Worm (Caenorhabditis elegans): ENCODE data around the gene best-16.

The best-16 gene

ce11 chrIV:7195734-7196133, at the start of gene best-16:
TSS of gene best-16 (minus strand) at chrIV:7195834.
- TF ChIP-seq flh-1 (GFP tag; optimal IDR thresholded peaks at IDR 0.05) (no peak), ceh-83 (GFP tag; optimal IDR thresholded peaks at IDR 0.05) (no peak), unc-120 (tag; optimal IDR thresholded peaks at IDR 0.05; ENCODE audit: poor library complexity, severe bottlenecking) (no peak), sptf-1 (tag; optimal IDR thresholded peaks at IDR 0.05) (no peak)

- TF ChIP-seq drap-1 (GFP tag; optimal IDR thresholded peaks at IDR 0.05) = no peak
- TF ChIP-seq ces-1 (GFP tag; optimal IDR thresholded peaks at IDR 0.05) = no peak
- no peak for TF ChIP-seq lsy-2 (tag; optimal IDR thresholded peaks at IDR 0.05)
- TF ChIP-seq hlh-1 (tag; optimal IDR thresholded peaks at IDR 0.05) = no peak
- TF ChIP-seq nhr-28 (tag; optimal IDR thresholded peaks at IDR 0.05) = no peak
- TF ChIP-seq ztf-11 (tag; optimal IDR thresholded peaks at IDR 0.05) = no peak
- TF ChIP-seq mab-5 (tag; optimal IDR thresholded peaks at IDR 0.05) = no peak
- TF ChIP-seq blmp-1 (tag; optimal IDR thresholded peaks at IDR 0.05) = no peak
- no peak for TF ChIP-seq ceh-39 (tag; optimal IDR thresholded peaks at IDR 0.05)
- no peak for TF ChIP-seq sptf-1 (tag; optimal IDR thresholded peaks at IDR 0.05)
- no peak for TF ChIP-seq snpc-4 (tag; optimal IDR thresholded peaks at IDR 0.05)
- no peak for TF ChIP-seq unc-62 (GFP tag; optimal IDR thresholded peaks at IDR 0.05)
- no peak for TF ChIP-seq flh-1 (GFP tag; optimal IDR thresholded peaks at IDR 0.05)
- TF ChIP-seq cnd-1 (tag; optimal IDR thresholded peaks at IDR 0.05) = no peak
Measured at ce11 chrIV:7243913-7244312, 48.3 kb upstream of the best-16 start, which contains the start of gene afmd-1. TSS of gene afmd-1 (plus strand) at chrIV:7244228.

- no peak for TF ChIP-seq lin-32 (GFP tag; optimal IDR thresholded peaks at IDR 0.05)
- TF ChIP-seq hlh-1 (tag; optimal IDR thresholded peaks at IDR 0.05) = peak; percentile 35
Measured at ce11 chrIV:7242220-7242789, 46.7 kb upstream of the best-16 start, which contains the start of gene gstk-2. TSS of gene gstk-2 (minus strand) at chrIV:7242270.

- TF ChIP-seq elt-1 (tag; optimal IDR thresholded peaks at IDR 0.05; ENCODE audit: borderline replicate concordance, insufficient read depth) (no peak), nhr-237 (tag; optimal IDR thresholded peaks at IDR 0.05) (no peak), ces-1 (GFP tag; optimal IDR thresholded peaks at IDR 0.05) (no peak), bed-3 (GFP tag; optimal IDR thresholded peaks at IDR 0.05) (no peak), snpc-4 (tag; optimal IDR thresholded peaks at IDR 0.05) (no peak), ceh-83 (GFP tag; optimal IDR thresholded peaks at IDR 0.05) (peak; percentile 36), unc-39 (tag; optimal IDR thresholded peaks at IDR 0.05) (no peak), nhr-2 (tag; optimal IDR thresholded peaks at IDR 0.05) (no peak)
Measured at ce11 chrIV:7240564-7240963, 44.9 kb upstream of the best-16 start.

ce11 chrIV:7237668-7238214, 42.1 kb upstream of the best-16 start, which contains the start of gene elo-3:
TSS of gene elo-3 (plus strand) at chrIV:7237718.
- TF ChIP-seq elt-3 (tag; optimal IDR thresholded peaks at IDR 0.05) (no peak), nhr-237 (tag; optimal IDR thresholded peaks at IDR 0.05) (no peak), flh-1 (GFP tag; optimal IDR thresholded peaks at IDR 0.05) (no peak), nhr-2 (tag; optimal IDR thresholded peaks at IDR 0.05) (no peak), ceh-39 (tag; optimal IDR thresholded peaks at IDR 0.05) (no peak)

- TF ChIP-seq lsy-2 (tag; optimal IDR thresholded peaks at IDR 0.05) (no peak), ham-2 (GFP tag; optimal IDR thresholded peaks at IDR 0.05) (no peak), zip-8 (tag; optimal IDR thresholded peaks at IDR 0.05) (peak; percentile 86)
Measured at ce11 chrIV:7236248-7236772, 40.7 kb upstream of the best-16 start.

ce11 chrIV:7235382-7235917, 39.8 kb upstream of the best-16 start:
- no peak for TF ChIP-seq nhr-76 (tag; optimal IDR thresholded peaks at IDR 0.05)
- TF ChIP-seq drap-1 (GFP tag; optimal IDR thresholded peaks at IDR 0.05) = peak; percentile 18
- TF ChIP-seq ceh-83 (GFP tag; optimal IDR thresholded peaks at IDR 0.05) = no peak
- TF ChIP-seq cnd-1 (tag; optimal IDR thresholded peaks at IDR 0.05) = peak; percentile 57
- TF ChIP-seq snpc-4 (tag; optimal IDR thresholded peaks at IDR 0.05) = no peak
- TF ChIP-seq nhr-28 (tag; optimal IDR thresholded peaks at IDR 0.05) = no peak
- peak; percentile 5 for TF ChIP-seq ztf-11 (tag; optimal IDR thresholded peaks at IDR 0.05)
- peak; percentile 6 for TF ChIP-seq mep-1 (tag; optimal IDR thresholded peaks at IDR 0.05)
- no peak for TF ChIP-seq sem-2 (GFP tag; optimal IDR thresholded peaks at IDR 0.05)
- no peak for TF ChIP-seq bed-3 (GFP tag; optimal IDR thresholded peaks at IDR 0.05)
- TF ChIP-seq nhr-237 (tag; optimal IDR thresholded peaks at IDR 0.05) = peak; percentile 50
- TF ChIP-seq ceh-43 (GFP tag; optimal IDR thresholded peaks at IDR 0.05) = no peak
- TF ChIP-seq lin-32 (GFP tag; optimal IDR thresholded peaks at IDR 0.05) = peak; percentile 7
- TF ChIP-seq sptf-1 (tag; optimal IDR thresholded peaks at IDR 0.05) = no peak
- TF ChIP-seq unc-62 (GFP tag; optimal IDR thresholded peaks at IDR 0.05) = peak; percentile 64
- TF ChIP-seq pha-4 (tag; optimal IDR thresholded peaks at IDR 0.05) = no peak
- TF ChIP-seq blmp-1 (tag; optimal IDR thresholded peaks at IDR 0.05) = no peak
- TF ChIP-seq elt-1 (tag; optimal IDR thresholded peaks at IDR 0.05; ENCODE audit: borderline replicate concordance, insufficient read depth) = peak; percentile 7
- peak; percentile 40 for TF ChIP-seq mls-2 (tag; optimal IDR thresholded peaks at IDR 0.05)
- TF ChIP-seq ham-2 (GFP tag; optimal IDR thresholded peaks at IDR 0.05) = peak; percentile 92
- TF ChIP-seq ceh-39 (tag; optimal IDR thresholded peaks at IDR 0.05) = no peak
- peak; percentile 83 for TF ChIP-seq unc-120 (tag; optimal IDR thresholded peaks at IDR 0.05; ENCODE audit: poor library complexity, severe bottlenecking)
- peak; percentile 58 for TF ChIP-seq hlh-1 (tag; optimal IDR thresholded peaks at IDR 0.05)
- TF ChIP-seq zip-8 (tag; optimal IDR thresholded peaks at IDR 0.05) = peak; percentile 3
- peak; percentile 33 for TF ChIP-seq M03D4.4 (tag; optimal IDR thresholded peaks at IDR 0.05)
- no peak for TF ChIP-seq elt-3 (tag; optimal IDR thresholded peaks at IDR 0.05)
- TF ChIP-seq flh-1 (GFP tag; optimal IDR thresholded peaks at IDR 0.05) = no peak
